Fruit fly (Drosophila melanogaster): ENCODE results near the gene CG3792.

The CG3792 gene

dm6 chr2L:5000287-5000871 is 23.3 kb downstream of the CG3792 start (continued):
- TF ChIP-seq cg (GFP tag; optimal IDR thresholded peaks at IDR 0.05): peak; percentile 93
- TF ChIP-seq CG31388 (GFP tag; optimal IDR thresholded peaks at IDR 0.05): no peak
- peak; percentile 72; the same call in 1 of the 4 replicates for TF ChIP-seq chinmo (GFP tag; IDR thresholded peaks at IDR 0.05; ENCODE audit: partially characterized antibody)
- TF ChIP-seq ATbp (GFP tag; optimal IDR thresholded peaks at IDR 0.05): peak; percentile 77
- TF ChIP-seq CG5953 (GFP tag; IDR thresholded peaks at IDR 0.05): peak; percentile 53; the same call in 1 of the 2 replicates
- TF ChIP-seq CG11723 (GFP tag; optimal IDR thresholded peaks at IDR 0.05): peak; percentile 63
- TF ChIP-seq slbo (GFP tag; IDR thresholded peaks at IDR 0.05): peak; percentile 86
- TF ChIP-seq dpn (GFP tag; optimal IDR thresholded peaks at IDR 0.05): peak; percentile 58 to 64
- TF ChIP-seq CG13424 (tag; optimal IDR thresholded peaks at IDR 0.05): peak; percentile 92
- no peak for TF ChIP-seq stwl (tag; optimal IDR thresholded peaks at IDR 0.05)
- TF ChIP-seq slp2 (GFP tag; optimal IDR thresholded peaks at IDR 0.05): peak; percentile 62
- TF ChIP-seq CG12071 (GFP tag; optimal IDR thresholded peaks at IDR 0.05): peak; percentile 59
- TF ChIP-seq CG17385 (GFP tag; optimal IDR thresholded peaks at IDR 0.05): peak; percentile 78
- peak; percentile 20 for TF ChIP-seq CTCF (GFP tag; optimal IDR thresholded peaks at IDR 0.05)
- TF ChIP-seq fd64A (GFP tag; optimal IDR thresholded peaks at IDR 0.05): no peak
- TF ChIP-seq CkIIα-i1 (GFP tag; IDR thresholded peaks at IDR 0.05): no peak
- peak; percentile 58 for TF ChIP-seq B-H1 (GFP tag; IDR thresholded peaks at IDR 0.05)
- TF ChIP-seq CG3163 (GFP tag; optimal IDR thresholded peaks at IDR 0.05): no peak
- peak; percentile 70 for TF ChIP-seq CG10959 (GFP tag; IDR thresholded peaks at IDR 0.05)
- TF ChIP-seq sima (GFP tag; optimal IDR thresholded peaks at IDR 0.05): no peak
- TF ChIP-seq ERR (GFP tag; optimal IDR thresholded peaks at IDR 0.05): peak; percentile 54
- no peak for TF ChIP-seq knrl (GFP tag; IDR thresholded peaks at IDR 0.05; ENCODE audit: partially characterized antibody)
- peak; percentile 85 for TF ChIP-seq HHEX (GFP tag; optimal IDR thresholded peaks at IDR 0.05)
- TF ChIP-seq luna (GFP tag; optimal IDR thresholded peaks at IDR 0.05): no peak
- TF ChIP-seq CG9437 (GFP tag; optimal IDR thresholded peaks at IDR 0.05): peak; percentile 81
- TF ChIP-seq CG10979 (tag; optimal IDR thresholded peaks at IDR 0.05): peak; percentile 90
- peak; percentile 73 for TF ChIP-seq CG1602 (GFP tag; optimal IDR thresholded peaks at IDR 0.05)
- peak; percentile 54 for TF ChIP-seq Elba2 (GFP tag; optimal IDR thresholded peaks at IDR 0.05)
- TF ChIP-seq fu2 (GFP tag; optimal IDR thresholded peaks at IDR 0.05): peak; percentile 62
- TF ChIP-seq CG9876 (GFP tag; optimal IDR thresholded peaks at IDR 0.05): peak; percentile 49
- peak in 1 of 2 experiments; percentile 75 for TF ChIP-seq Eip74EF (GFP tag; optimal IDR thresholded peaks at IDR 0.05)
- TF ChIP-seq Kr (GFP tag; optimal IDR thresholded peaks at IDR 0.05): peak; percentile 40
- TF ChIP-seq jumu (GFP tag; optimal IDR thresholded peaks at IDR 0.05): peak; percentile 76
- peak; percentile 64 for TF ChIP-seq CG9215 (GFP tag; IDR thresholded peaks at IDR 0.05)
- TF ChIP-seq Tbp (GFP tag; optimal IDR thresholded peaks at IDR 0.05): no peak
- TF ChIP-seq CG11085 (GFP tag; IDR thresholded peaks at IDR 0.05): 0 out of 2 replicates have a peak, but pooled peaks have one; percentile 20
- no peak for TF ChIP-seq C15 (GFP tag; IDR thresholded peaks at IDR 0.05)
- TF ChIP-seq CG10366 (GFP tag; IDR thresholded peaks at IDR 0.05): peak; percentile 75
- no peak for TF ChIP-seq dan (GFP tag; IDR thresholded peaks at IDR 0.05)
- peak; percentile 75 for TF ChIP-seq Ssrp (tag; optimal IDR thresholded peaks at IDR 0.05)
- TF ChIP-seq mld (GFP tag; IDR thresholded peaks at IDR 0.05; ENCODE audit: partially characterized antibody): no peak
- TF ChIP-seq CG10267 (tag; optimal IDR thresholded peaks at IDR 0.05): peak; percentile 83
- TF ChIP-seq CG32772 (GFP tag; IDR thresholded peaks at IDR 0.05): peak; percentile 70
- peak; percentile 76 for TF ChIP-seq Fer3 (tag; optimal IDR thresholded peaks at IDR 0.05)
- TF ChIP-seq Dbx (GFP tag; IDR thresholded peaks at IDR 0.05): peak; percentile 53
- peak; percentile 41 for TF ChIP-seq CG13123 (GFP tag; optimal IDR thresholded peaks at IDR 0.05)
- peak; percentile 55 for TF ChIP-seq Spps (tag; optimal IDR thresholded peaks at IDR 0.05)
- TF ChIP-seq tll (GFP tag; optimal IDR thresholded peaks at IDR 0.05): peak in 1 of 2 experiments; percentile 73
- peak; percentile 50; the same call in 1 of the 2 replicates for TF ChIP-seq sim (GFP tag; IDR thresholded peaks at IDR 0.05)
- TF ChIP-seq peb (GFP tag; IDR thresholded peaks at IDR 0.05): peak; percentile 78
